Worm (Caenorhabditis elegans) whole organism, L1 larva: ENCODE measurements around the gene vab-23.

Experiments used
- hpl-2 ChIP-seq: fragments of 150-350 bp; optimal IDR thresholded peaks from 2 replicates; lab custom pipeline; 2014; ENCODE audit warnings: missing biosample characterization, missing genetic modification reagents, missing genetic modification characterization
- lin-35 ChIP-seq, 2 experiments: fragments of 150-350 bp; optimal IDR thresholded peaks; 2 replicates each; lab custom pipeline; 2014; ENCODE audit warnings: missing biosample characterization in 2 of 2, missing genetic modification characterization in 2 of 2, missing genetic modification reagents in 2 of 2
- unc-130 ChIP-seq: fragments of 150-350 bp; optimal IDR thresholded peaks from 2 replicates; lab custom pipeline; 2017; ENCODE audit warnings: missing biosample characterization, missing genetic modification characterization, inconsistent platforms
- zag-1 ChIP-seq: fragments of 150-350 bp; optimal IDR thresholded peaks from 2 replicates; lab custom pipeline; 2014; ENCODE audit warnings: missing biosample characterization, missing genetic modification characterization

DNA sequence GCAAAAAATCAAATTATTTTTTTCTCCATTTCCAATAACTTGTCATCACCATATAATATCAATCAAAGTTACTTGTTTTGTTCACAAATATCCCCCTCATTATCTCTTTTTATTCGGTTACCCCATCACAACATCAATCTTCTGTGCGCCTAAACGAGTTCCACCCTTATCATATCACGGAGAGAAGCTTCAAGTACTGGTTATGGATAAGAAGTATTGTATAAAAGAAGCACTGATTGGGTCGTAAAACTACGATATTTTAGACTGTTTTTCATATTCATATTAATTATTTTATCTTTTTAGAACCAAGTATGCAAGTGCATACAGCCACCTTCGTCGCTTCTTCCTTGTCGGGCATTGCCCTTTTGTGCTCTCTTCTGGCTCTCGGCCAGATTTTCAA, 32.8 kb downstream of the vab-23 start, which contains the start of gene col-84:
- no peak for TF ChIP-seq zag-1
- TF ChIP-seq hpl-2 (GFP tag; lab: Kevin White, UChicago): no peak
- no peak for TF ChIP-seq unc-130
- TF ChIP-seq lin-35 (GFP tag; optimal IDR thresholded peaks at IDR 0.05; lab: Kevin White, UChicago): no peak
